Fruit fly (Drosophila melanogaster): ENCODE measurements around the gene CG31650.

Gene CG31650

dm6 chr2L:5005464-5005764 lies 39.1 kb downstream of the CG31650 start:
- no peak for TF ChIP-seq insv (optimal IDR thresholded peaks at IDR 0.05)
- TF ChIP-seq psq (optimal IDR thresholded peaks at IDR 0.05) = no peak
- no peak for TF ChIP-seq ttk (optimal IDR thresholded peaks at IDR 0.05)
- no peak for TF ChIP-seq Myc (optimal IDR thresholded peaks at IDR 0.05)
- TF ChIP-seq Sin3A (optimal IDR thresholded peaks at IDR 0.05) = no peak
- TF ChIP-seq h (optimal IDR thresholded peaks at IDR 0.05) = no peak

- TF ChIP-seq Myc (optimal IDR thresholded peaks at IDR 0.05) = no peak
- no peak for TF ChIP-seq Sin3A (optimal IDR thresholded peaks at IDR 0.05)
- TF ChIP-seq h (optimal IDR thresholded peaks at IDR 0.05) = no peak
- TF ChIP-seq insv (optimal IDR thresholded peaks at IDR 0.05) = no peak
- no peak for TF ChIP-seq ttk (optimal IDR thresholded peaks at IDR 0.05)
- no peak for TF ChIP-seq psq (optimal IDR thresholded peaks at IDR 0.05)
Measured at dm6 chr2L:5004677-5005463, 39.6 kb downstream of the CG31650 start.

- TF ChIP-seq Sin3A (optimal IDR thresholded peaks at IDR 0.05) (no peak), psq (optimal IDR thresholded peaks at IDR 0.05) (no peak), h (optimal IDR thresholded peaks at IDR 0.05) (no peak), Myc (optimal IDR thresholded peaks at IDR 0.05) (no peak), insv (optimal IDR thresholded peaks at IDR 0.05) (no peak), ttk (optimal IDR thresholded peaks at IDR 0.05) (no peak)
Measured at dm6 chr2L:5003670-5004453, 40.6 kb downstream of the CG31650 start.

dm6 chr2L:5002711-5003402 lies 41.7 kb downstream of the CG31650 start:
- TF ChIP-seq insv (optimal IDR thresholded peaks at IDR 0.05) = no peak
- no peak for TF ChIP-seq ttk (optimal IDR thresholded peaks at IDR 0.05)
- no peak for TF ChIP-seq Sin3A (optimal IDR thresholded peaks at IDR 0.05)

- no peak for TF ChIP-seq Sin3A (optimal IDR thresholded peaks at IDR 0.05)
- no peak for TF ChIP-seq Myc (optimal IDR thresholded peaks at IDR 0.05)
- TF ChIP-seq ttk (optimal IDR thresholded peaks at IDR 0.05) = no peak
- no peak for TF ChIP-seq psq (optimal IDR thresholded peaks at IDR 0.05)
- TF ChIP-seq h (optimal IDR thresholded peaks at IDR 0.05) = no peak
- TF ChIP-seq insv (optimal IDR thresholded peaks at IDR 0.05) = no peak
Measured at dm6 chr2L:5002031-5002430, 42.5 kb downstream of the CG31650 start.

dm6 chr2L:5001582-5001929 lies 43.0 kb downstream of the CG31650 start:
- TF ChIP-seq Myc (optimal IDR thresholded peaks at IDR 0.05) (no peak), ttk (optimal IDR thresholded peaks at IDR 0.05) (no peak), insv (optimal IDR thresholded peaks at IDR 0.05) (no peak), h (optimal IDR thresholded peaks at IDR 0.05) (no peak), psq (optimal IDR thresholded peaks at IDR 0.05) (no peak), Sin3A (optimal IDR thresholded peaks at IDR 0.05) (no peak)

- TF ChIP-seq Myc (optimal IDR thresholded peaks at IDR 0.05) = no peak
- TF ChIP-seq psq (optimal IDR thresholded peaks at IDR 0.05) = no peak
- no peak for TF ChIP-seq insv (optimal IDR thresholded peaks at IDR 0.05)
- TF ChIP-seq ttk (optimal IDR thresholded peaks at IDR 0.05) = no peak
- no peak for TF ChIP-seq Sin3A (optimal IDR thresholded peaks at IDR 0.05)
- no peak for TF ChIP-seq h (optimal IDR thresholded peaks at IDR 0.05)
Measured at dm6 chr2L:5000919-5001581, 43.5 kb downstream of the CG31650 start.

dm6 chr2L:5000287-5000871 lies 44.1 kb downstream of the CG31650 start:
- TF ChIP-seq Sin3A (optimal IDR thresholded peaks at IDR 0.05) (no peak), psq (optimal IDR thresholded peaks at IDR 0.05) (no peak), h (optimal IDR thresholded peaks at IDR 0.05) (no peak), Myc (optimal IDR thresholded peaks at IDR 0.05) (no peak)

- TF ChIP-seq Sin3A (optimal IDR thresholded peaks at IDR 0.05) (no peak), ttk (optimal IDR thresholded peaks at IDR 0.05) (no peak), Myc (optimal IDR thresholded peaks at IDR 0.05) (no peak), insv (optimal IDR thresholded peaks at IDR 0.05) (no peak), psq (optimal IDR thresholded peaks at IDR 0.05) (no peak), h (optimal IDR thresholded peaks at IDR 0.05) (no peak)
Measured at dm6 chr2L:4999389-5000032, 45.0 kb downstream of the CG31650 start.

dm6 chr2L:4998571-4999191 lies 45.8 kb downstream of the CG31650 start:
- no peak for TF ChIP-seq ttk (optimal IDR thresholded peaks at IDR 0.05)
- no peak for TF ChIP-seq insv (optimal IDR thresholded peaks at IDR 0.05)
- TF ChIP-seq Sin3A (optimal IDR thresholded peaks at IDR 0.05) = no peak
- no peak for TF ChIP-seq psq (optimal IDR thresholded peaks at IDR 0.05)
- TF ChIP-seq Myc (optimal IDR thresholded peaks at IDR 0.05) = no peak
- no peak for TF ChIP-seq h (optimal IDR thresholded peaks at IDR 0.05)

- TF ChIP-seq ttk (optimal IDR thresholded peaks at IDR 0.05) (no peak), insv (optimal IDR thresholded peaks at IDR 0.05) (no peak), Myc (optimal IDR thresholded peaks at IDR 0.05) (no peak), psq (optimal IDR thresholded peaks at IDR 0.05) (no peak), Sin3A (optimal IDR thresholded peaks at IDR 0.05) (no peak), h (optimal IDR thresholded peaks at IDR 0.05) (no peak)
Measured at dm6 chr2L:4998260-4998560, 46.3 kb downstream of the CG31650 start.
